Worm (Caenorhabditis elegans) whole organism, dauer: ENCODE measurements around the gene lcmt-1.

ENCODE experiments used
- unc-62 ChIP-seq: sonication (generic microtip); optimal IDR thresholded peaks from 2 replicates; lab custom pipeline; 2017; ENCODE audit warnings: missing biosample characterization, missing genetic modification reagents, missing genetic modification characterization

Gene lcmt-1

ce11 chrIII:4381343-4381742 is 38.1 kb downstream of the lcmt-1 start, which contains the start of gene pals-27:
pals-27 (plus strand) TSS chrIII:4381643.
- no peak for TF ChIP-seq unc-62 (GFP tag; lab: Kevin White, UChicago)

ce11 chrIII:4382118-4382517 is 38.9 kb downstream of the lcmt-1 start:
- TF ChIP-seq unc-62 (GFP tag; lab: Kevin White, UChicago) = no peak

DNA sequence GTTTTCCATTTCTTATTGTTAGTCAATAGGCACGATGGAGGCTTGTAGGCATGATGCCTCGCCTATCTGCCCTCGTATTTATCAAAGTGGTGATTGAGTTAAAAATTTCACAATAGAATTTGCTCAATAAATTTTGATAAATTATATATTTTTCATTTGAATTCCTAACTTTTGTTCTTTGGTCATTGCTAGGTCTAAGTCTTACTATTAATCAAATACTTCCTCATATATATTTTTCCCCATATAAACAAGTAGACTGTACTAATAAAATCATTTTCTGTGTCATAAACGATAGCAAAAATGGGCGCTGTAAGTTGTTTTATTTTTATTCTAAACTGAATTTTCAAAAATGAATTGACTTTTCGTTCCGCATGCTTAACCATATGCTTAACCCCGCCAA is 41.2 kb downstream of the lcmt-1 start, which contains the start of gene pals-28:
Gene pals-28, plus strand, starts transcription at position 301 of the 400 bp plus-strand sequence.
- TF ChIP-seq unc-62 (GFP tag; lab: Kevin White, UChicago) = no peak

- no peak for TF ChIP-seq unc-62 (GFP tag; lab: Kevin White, UChicago)
These were observed 47.2 kb downstream of the lcmt-1 start for ce11 chrIII:4390421-4390820.

ce11 chrIII:4391319-4391718 is 48.1 kb downstream of the lcmt-1 start:
- TF ChIP-seq unc-62 (GFP tag; lab: Kevin White, UChicago) = no peak

DNA sequence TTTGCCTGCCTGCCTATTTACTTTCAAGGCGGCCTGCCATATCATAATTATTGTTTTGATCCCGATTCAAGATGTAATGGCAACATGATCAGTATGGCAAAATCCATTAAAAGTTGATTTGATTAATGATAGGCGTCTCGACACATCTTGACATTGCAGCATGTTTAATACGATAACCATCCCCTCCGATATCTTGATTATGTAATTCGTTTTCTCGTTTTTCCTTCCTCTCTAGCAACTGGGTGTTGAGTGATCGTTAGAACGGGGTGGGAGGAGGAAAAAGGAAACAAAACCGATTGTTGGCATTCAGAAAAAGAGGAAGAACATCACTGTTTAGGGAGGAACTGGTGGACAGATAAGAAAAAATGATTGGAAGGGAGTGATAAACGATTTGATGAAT is 48.7 kb downstream of the lcmt-1 start:
- no peak for TF ChIP-seq unc-62 (GFP tag; lab: Kevin White, UChicago)

ce11 chrIII:4394496-4394895 is 51.2 kb downstream of the lcmt-1 start, which contains the start of gene R07E5.4:
R07E5.4 (plus strand) TSS chrIII:4394796.
- TF ChIP-seq unc-62 (GFP tag; lab: Kevin White, UChicago) = no peak
